Fruit fly (Drosophila melanogaster) whole organism: ENCODE measurements around the gene CG43391.

Experiments used
- CG8478 ChIP-seq: fragments of >200 bp; optimal IDR thresholded peaks from 2 replicates; lab custom pipeline; 2018; ENCODE audit warnings: inconsistent platforms
- Dll ChIP-seq: fragments of >200 bp; optimal IDR thresholded peaks from 2 replicates; lab custom pipeline; 2017
- pan ChIP-seq: fragments of >200 bp; optimal IDR thresholded peaks from 2 replicates; lab custom pipeline; 2017
- psq ChIP-seq: fragments of >200 bp; optimal IDR thresholded peaks from 2 replicates; lab custom pipeline; 2017
- usp ChIP-seq: fragments of >200 bp; optimal IDR thresholded peaks from 2 replicates; lab custom pipeline; 2017; ENCODE audit warnings: missing biosample characterization, missing genetic modification characterization, mixed read lengths

- TF ChIP-seq usp (GFP tag; lab: Kevin White, UChicago) (no peak), psq (lab: Kevin White, UChicago) (no peak), Dll (lab: Kevin White, UChicago) (no peak), pan (lab: Kevin White, UChicago) (no peak), CG8478 (lab: Kevin White, UChicago) (no peak)
These were observed 37.0 kb downstream of the CG43391 start for dm6 chr3L:11543681-11544299.
